Worm (Caenorhabditis elegans) whole organism, mixed stage, embryonic: ENCODE data around the gene F59B1.6.

ENCODE experiments used
- bed-3 ChIP-seq: fragments of 200-800 bp; sonication (Bioruptor generic); optimal IDR thresholded peaks from 3 replicates; lab custom pipeline; 2018; ENCODE audit warnings: mild to moderate bottlenecking, missing genetic modification characterization, moderate library complexity, missing compliant biosample characterization
- lin-13 ChIP-seq: fragments of 150-350 bp; optimal IDR thresholded peaks from 2 replicates; lab custom pipeline; 2014; ENCODE audit warnings: missing biosample characterization, missing genetic modification characterization

DNA sequence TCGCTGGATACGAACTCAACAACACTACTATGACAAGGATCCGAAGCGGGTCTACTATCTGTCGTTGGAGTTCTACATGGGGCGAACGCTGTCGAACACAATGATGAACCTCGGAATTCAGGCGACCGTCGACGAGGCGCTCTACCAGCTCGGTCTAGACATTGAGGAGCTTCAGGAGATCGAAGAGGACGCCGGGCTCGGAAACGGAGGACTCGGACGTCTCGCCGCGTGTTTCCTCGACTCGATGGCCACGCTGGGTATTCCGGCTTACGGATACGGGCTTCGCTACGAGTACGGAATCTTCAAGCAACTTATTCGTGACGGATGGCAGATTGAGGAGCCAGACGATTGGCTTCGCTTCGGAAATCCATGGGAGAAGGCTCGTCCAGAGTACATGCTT lies 49.8 kb downstream of the F59B1.6 start:
- TF ChIP-seq lin-13 (tag; lab: Kevin White, UChicago) (no peak), bed-3 (GFP tag; lab: Kevin White, UChicago) (no peak)
